Worm (Caenorhabditis elegans): ENCODE data around the gene cld-1.

- TF ChIP-seq attf-6 (GFP tag; IDR thresholded peaks at IDR 0.05): no peak
- no peak for TF ChIP-seq egrh-3 (GFP tag; IDR thresholded peaks at IDR 0.05)
- TF ChIP-seq dpl-1 (GFP tag; optimal IDR thresholded peaks at IDR 0.05): no peak
- no peak for TF ChIP-seq fkh-3 (tag; optimal IDR thresholded peaks at IDR 0.05)
- TF ChIP-seq pha-4 (tag; optimal IDR thresholded peaks at IDR 0.05): no peak
- no peak for TF ChIP-seq ama-1 (optimal IDR thresholded peaks at IDR 0.05)
- no peak for TF ChIP-seq ama-1 (GFP tag; optimal IDR thresholded peaks at IDR 0.05)
- no peak for TF ChIP-seq F55B11.4 (tag; optimal IDR thresholded peaks at IDR 0.05; ENCODE audit: borderline replicate concordance, insufficient read depth)
- TF ChIP-seq ceh-27 (GFP tag; optimal IDR thresholded peaks at IDR 0.05): no peak
- no peak for TF ChIP-seq aptf-3 (GFP tag; IDR thresholded peaks at IDR 0.05)
- TF ChIP-seq Y67H2A.10 (GFP tag; conservative IDR thresholded peaks at IDR 0.05): no peak
- TF ChIP-seq ekl-4 (GFP tag; IDR thresholded peaks at IDR 0.05): no peak
- no peak for TF ChIP-seq Y95B8A.8 (GFP tag; IDR thresholded peaks at IDR 0.05)
- TF ChIP-seq ceh-91 (GFP tag; IDR thresholded peaks at IDR 0.05): no peak
- no peak for TF ChIP-seq let-607 (tag; optimal IDR thresholded peaks at IDR 0.05)
These were observed 21.7 kb upstream of the cld-1 start, which contains the start of gene F55G11.6 for ce11 chrIV:12957730-12958129.
